Worm (Caenorhabditis elegans) whole organism, L1 larva: ENCODE results near the gene Y37D8A.4.

Experiments used
- C04F5.9 ChIP-seq: sonication (generic microtip); optimal IDR thresholded peaks from 2 replicates; lab custom pipeline; 2016; ENCODE audit warnings: missing genetic modification characterization, missing compliant biosample characterization
- C16A3.4 ChIP-seq: fragments of 150-350 bp; optimal IDR thresholded peaks from 2 replicates; lab custom pipeline; 2014; ENCODE audit warnings: missing biosample characterization, missing genetic modification characterization
- C34B4.2 ChIP-seq: sonication (generic microtip); optimal IDR thresholded peaks from 2 replicates; lab custom pipeline; 2017; ENCODE audit warnings: mild to moderate bottlenecking, missing genetic modification characterization, missing compliant biosample characterization
- F16B12.6 ChIP-seq: fragments of 150-350 bp; optimal IDR thresholded peaks from 2 replicates; lab custom pipeline; 2014; ENCODE audit warnings: missing biosample characterization, missing genetic modification characterization
- Y116A8C.19 ChIP-seq: sonication (generic microtip); optimal IDR thresholded peaks from 2 replicates; lab custom pipeline; 2016; ENCODE audit warnings: missing compliant biosample characterization, missing genetic modification characterization, borderline replicate concordance
- aly-2 ChIP-seq: fragments of 150-350 bp; optimal IDR thresholded peaks from 2 replicates; lab custom pipeline; 2014; ENCODE audit warnings: missing biosample characterization, missing genetic modification characterization
- ama-1 ChIP-seq: fragments of 150-350 bp; optimal IDR thresholded peaks from 2 replicates; lab custom pipeline; 2014
- blmp-1 ChIP-seq: fragments of 150-350 bp; optimal IDR thresholded peaks from 2 replicates; lab custom pipeline; 2014; ENCODE audit warnings: missing biosample characterization, missing genetic modification characterization
- ceh-82 ChIP-seq, 3 experiments: fragments of 150-350 bp in 1 of 3; sonication (generic microtip) in 2 of 3; optimal IDR thresholded peaks; 2 replicates each; lab custom pipeline; 2014 to 2017; ENCODE audit warnings: missing biosample characterization in 3 of 3, missing genetic modification characterization in 3 of 3
- ceh-90 ChIP-seq: sonication (generic microtip); optimal IDR thresholded peaks from 2 replicates; lab custom pipeline; 2016; ENCODE audit warnings: missing genetic modification characterization, missing compliant biosample characterization
- ces-1 ChIP-seq: fragments of 150-350 bp; optimal IDR thresholded peaks from 2 replicates; lab custom pipeline; 2014; ENCODE audit warnings: missing biosample characterization, missing genetic modification reagents, missing genetic modification characterization
- dpl-1 ChIP-seq, 3 experiments: fragments of 150-350 bp in 2 of 3; sonication (generic microtip) in 1 of 3; optimal IDR thresholded peaks; 2 replicates each; lab custom pipeline; 2014 to 2017; ENCODE audit warnings: missing biosample characterization in 3 of 3, missing genetic modification characterization in 3 of 3, missing genetic modification reagents in 3 of 3
- dsc-1 ChIP-seq: sonication (generic microtip); optimal IDR thresholded peaks from 2 replicates; lab custom pipeline; 2016; ENCODE audit warnings: mild to moderate bottlenecking, missing genetic modification characterization, missing compliant biosample characterization
- efl-1 ChIP-seq, 4 experiments: fragments of 150-350 bp; optimal IDR thresholded peaks in 3 of 4; peaks in 1 of 4; 1 replicate in 1 of 4; 2 replicates in 3 of 4; lab custom pipeline; 2014; ENCODE audit warnings: missing biosample characterization in 2 of 4, missing genetic modification characterization in 2 of 4, missing genetic modification reagents in 2 of 4
- elt-3 ChIP-seq, 6 experiments: fragments of 150-350 bp in 1 of 6; sonication (generic microtip); optimal IDR thresholded peaks; 2 replicates each; lab custom pipeline; 2017 to 2018; ENCODE audit warnings: missing biosample characterization in 6 of 6, missing genetic modification characterization in 6 of 6, inconsistent platforms in 1 of 6
- ets-5 ChIP-seq: fragments of 200-800 bp; sonication (Bioruptor generic); IDR thresholded peaks from 2 replicates; pipeline ENCODE4 v1.3.6; 2022; ENCODE audit warnings: missing genetic modification characterization, missing compliant biosample characterization
- fkh-8 ChIP-seq: sonication (generic microtip); optimal IDR thresholded peaks from 2 replicates; lab custom pipeline; 2016; ENCODE audit warnings: mild to moderate bottlenecking, missing genetic modification characterization, missing compliant biosample characterization
- hpl-2 ChIP-seq: fragments of 150-350 bp; optimal IDR thresholded peaks from 2 replicates; lab custom pipeline; 2014; ENCODE audit warnings: missing biosample characterization, missing genetic modification reagents, missing genetic modification characterization
- irx-1 ChIP-seq: sonication (generic microtip); optimal IDR thresholded peaks from 2 replicates; lab custom pipeline; 2016; ENCODE audit warnings: missing genetic modification characterization, missing compliant biosample characterization
- isw-1 ChIP-seq: fragments of 200-800 bp; sonication (Bioruptor generic); IDR thresholded peaks from 2 replicates; pipeline ENCODE4 v1.3.6; 2022; ENCODE audit warnings: missing genetic modification characterization, missing compliant biosample characterization
- jun-1 ChIP-seq: fragments of 150-350 bp; optimal IDR thresholded peaks from 2 replicates; lab custom pipeline; 2014; ENCODE audit warnings: missing biosample characterization, missing genetic modification reagents, missing genetic modification characterization
- lin-14 ChIP-seq: fragments of 200-800 bp; sonication (Bioruptor generic); optimal IDR thresholded peaks from 2 replicates; lab custom pipeline; 2018; ENCODE audit warnings: mild to moderate bottlenecking, missing genetic modification characterization, moderate library complexity, missing compliant biosample characterization
- lin-15B ChIP-seq: fragments of 150-350 bp; sonication (generic microtip); optimal IDR thresholded peaks from 3 replicates; lab custom pipeline; 2014; ENCODE audit warnings: missing biosample characterization, missing genetic modification characterization
- mep-1 ChIP-seq: fragments of 150-350 bp; optimal IDR thresholded peaks from 2 replicates; lab custom pipeline; 2014; ENCODE audit warnings: missing biosample characterization, missing genetic modification characterization
- nhr-12 ChIP-seq: sonication (generic microtip); optimal IDR thresholded peaks from 2 replicates; lab custom pipeline; 2017; ENCODE audit warnings: missing biosample characterization, missing genetic modification characterization
- nhr-19 ChIP-seq: fragments of 200-800 bp; sonication (Bioruptor generic); conservative IDR thresholded peaks from 2 replicates; pipeline ENCODE4 v1.3.6; 2022; ENCODE audit warnings: missing genetic modification characterization, missing compliant biosample characterization
- nhr-20 ChIP-seq: sonication (generic microtip); optimal IDR thresholded peaks from 2 replicates; lab custom pipeline; 2016; ENCODE audit warnings: mild to moderate bottlenecking, missing genetic modification characterization, missing compliant biosample characterization
- nhr-71 ChIP-seq: sonication (generic microtip); optimal IDR thresholded peaks from 2 replicates; lab custom pipeline; 2016; ENCODE audit warnings: mild to moderate bottlenecking, missing genetic modification characterization, moderate library complexity, missing compliant biosample characterization
- nhr-76 ChIP-seq: sonication (generic microtip); optimal IDR thresholded peaks from 2 replicates; lab custom pipeline; 2017; ENCODE audit warnings: missing biosample characterization, missing genetic modification characterization
- nhr-84 ChIP-seq: sonication (generic microtip); optimal IDR thresholded peaks from 2 replicates; lab custom pipeline; 2017; ENCODE audit warnings: missing biosample characterization, missing genetic modification characterization
- nhr-85 ChIP-seq: sonication (generic microtip); peaks from one replicate; lab custom pipeline; 2016; ENCODE audit warnings: missing genetic modification characterization, inconsistent platforms, missing compliant biosample characterization
- nhr-90 ChIP-seq: sonication (generic microtip); optimal IDR thresholded peaks from 2 replicates; lab custom pipeline; 2016; ENCODE audit warnings: mild to moderate bottlenecking, missing genetic modification characterization, missing compliant biosample characterization; ENCODE audit not compliant: poor library complexity
- pax-3 ChIP-seq: fragments of 200-800 bp; sonication (Bioruptor generic); optimal IDR thresholded peaks from 2 replicates; lab custom pipeline; 2018; ENCODE audit warnings: mild to moderate bottlenecking, missing genetic modification characterization, moderate library complexity, missing compliant biosample characterization
- pqm-1 ChIP-seq: sonication (generic microtip); optimal IDR thresholded peaks from 3 replicates; lab custom pipeline; 2017; ENCODE audit warnings: missing biosample characterization, missing genetic modification characterization
- rnt-1 ChIP-seq: sonication (generic microtip); optimal IDR thresholded peaks from 2 replicates; lab custom pipeline; 2016; ENCODE audit warnings: mild to moderate bottlenecking, missing genetic modification characterization, moderate library complexity, missing compliant biosample characterization
- snpc-4 ChIP-seq: fragments of 150-350 bp; optimal IDR thresholded peaks from 2 replicates; lab custom pipeline; 2014; ENCODE audit warnings: missing biosample characterization, missing genetic modification characterization
- sup-37 ChIP-seq: fragments of 200-800 bp; sonication (Bioruptor generic); optimal IDR thresholded peaks from 2 replicates; lab custom pipeline; 2018; ENCODE audit warnings: mild to moderate bottlenecking, missing genetic modification characterization, missing compliant biosample characterization
- tbx-2 ChIP-seq: sonication (generic microtip); optimal IDR thresholded peaks from 2 replicates; lab custom pipeline; 2016; ENCODE audit warnings: missing genetic modification characterization, missing compliant biosample characterization
- tlp-1 ChIP-seq: fragments of 150-350 bp; optimal IDR thresholded peaks from 2 replicates; lab custom pipeline; 2014; ENCODE audit warnings: missing biosample characterization, missing genetic modification characterization
- unc-130 ChIP-seq: fragments of 150-350 bp; optimal IDR thresholded peaks from 2 replicates; lab custom pipeline; 2017; ENCODE audit warnings: missing biosample characterization, missing genetic modification characterization, inconsistent platforms
- unc-30 ChIP-seq: sonication (generic microtip); optimal IDR thresholded peaks from 2 replicates; lab custom pipeline; 2017; ENCODE audit warnings: missing biosample characterization, missing genetic modification characterization
- xbp-1 ChIP-seq: sonication (generic microtip); optimal IDR thresholded peaks from 2 replicates; lab custom pipeline; 2016; ENCODE audit warnings: missing genetic modification characterization, missing compliant biosample characterization
- zip-4 ChIP-seq: fragments of 200-800 bp; sonication (Bioruptor generic); optimal IDR thresholded peaks from 2 replicates; lab custom pipeline; 2018; ENCODE audit warnings: mild to moderate bottlenecking, missing genetic modification characterization, moderate library complexity, missing compliant biosample characterization
- ztf-11 ChIP-seq, 2 experiments: sonication (generic microtip); optimal IDR thresholded peaks; 2 replicates each; lab custom pipeline; 2016 to 2017; ENCODE audit warnings: missing genetic modification characterization in 2 of 2, missing biosample characterization in 1 of 2, missing compliant biosample characterization in 1 of 2
- ztf-4 ChIP-seq: fragments of 150-350 bp; optimal IDR thresholded peaks from 2 replicates; lab custom pipeline; 2014; ENCODE audit warnings: missing biosample characterization, missing genetic modification characterization

Gene Y37D8A.4

DNA sequence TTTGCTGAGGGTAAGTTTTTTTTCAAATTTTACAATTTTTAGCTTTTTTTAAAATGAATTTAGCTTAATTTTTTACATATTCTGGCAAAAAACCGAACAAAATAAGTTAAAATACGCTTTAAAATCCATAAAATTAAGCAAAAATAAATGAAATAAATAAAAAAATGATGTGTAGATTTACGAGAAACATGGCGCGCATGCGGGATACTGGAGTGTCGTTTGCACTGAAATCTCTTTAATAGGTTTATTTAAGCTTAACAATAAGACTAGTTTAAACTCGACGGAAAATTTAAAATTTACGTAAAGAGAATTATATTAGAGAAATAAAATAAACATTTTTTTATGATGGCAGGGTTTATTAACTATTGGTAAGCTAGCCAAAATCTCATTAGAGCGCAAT lies 17.4 kb downstream of the Y37D8A.4 start (continued):
- no peak for TF ChIP-seq ceh-90
- peak; percentile 27 for TF ChIP-seq C16A3.4 (tag; lab: Kevin White, UChicago)
- TF ChIP-seq nhr-12 (tag; lab: Kevin White, UChicago), result no peak
- TF ChIP-seq tlp-1 (tag; lab: Kevin White, UChicago), result no peak
- TF ChIP-seq nhr-85 (tag; lab: Kevin White, UChicago), result no peak
- TF ChIP-seq ces-1 (GFP tag; lab: Kevin White, UChicago), result no peak
- TF ChIP-seq ceh-82 (tag; optimal IDR thresholded peaks at IDR 0.05; lab: Kevin White, UChicago), result no peak
- no peak for TF ChIP-seq nhr-84
- TF ChIP-seq isw-1, result no peak
- TF ChIP-seq blmp-1 (tag; lab: Kevin White, UChicago), result peak; percentile 10
- TF ChIP-seq irx-1 (tag; lab: Kevin White, UChicago), result no peak
- TF ChIP-seq hpl-2 (GFP tag; lab: Kevin White, UChicago), result no peak
- no peak for TF ChIP-seq zip-4 (GFP tag; lab: Kevin White, UChicago)
- no peak for TF ChIP-seq snpc-4
- TF ChIP-seq dsc-1, result no peak
- no peak for TF ChIP-seq F16B12.6 (tag; lab: Kevin White, UChicago)
- no peak for TF ChIP-seq lin-15B (tag; lab: Kevin White, UChicago)
- TF ChIP-seq mep-1 (tag; lab: Kevin White, UChicago), result no peak
- no peak for TF ChIP-seq ztf-4 (tag; lab: Kevin White, UChicago)
- no peak for TF ChIP-seq nhr-90 (tag; lab: Kevin White, UChicago)
- no peak for TF ChIP-seq ets-5

DNA sequence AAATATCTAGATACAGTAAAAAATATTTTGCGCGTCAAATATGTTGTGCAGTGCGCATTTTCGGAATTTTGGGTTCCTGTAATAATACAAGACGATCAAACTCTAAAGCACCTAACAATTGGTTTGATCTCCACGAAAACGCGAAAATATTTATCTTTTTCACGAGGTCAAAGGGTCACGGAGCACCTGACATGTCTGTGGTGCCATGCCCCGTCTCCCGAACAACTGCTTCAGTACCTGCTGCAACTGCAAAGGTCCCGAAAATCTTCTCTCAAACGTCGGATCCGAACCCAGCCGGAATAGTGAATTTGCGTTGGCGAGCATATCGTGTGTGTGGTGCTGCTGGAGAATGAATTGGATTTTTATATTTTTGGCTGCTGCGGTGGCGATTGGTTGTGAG lies 18.9 kb downstream of the Y37D8A.4 start, which contains the start of the genes Y37D8A.2 and Y37D8A.25:
Y37D8A.2 (plus strand) TSS at position 285 of the 400 bp plus-strand sequence.
Y37D8A.25 (minus strand) TSS at position 345 of the 400 bp plus-strand sequence.
- TF ChIP-seq nhr-90 (tag; lab: Kevin White, UChicago), result no peak
- TF ChIP-seq jun-1 (tag; lab: Kevin White, UChicago), result no peak
- TF ChIP-seq hpl-2 (GFP tag; lab: Kevin White, UChicago), result no peak
- TF ChIP-seq ceh-90, result no peak
- peak; percentile 25 for TF ChIP-seq unc-130 (tag; lab: Kevin White, UChicago)
- TF ChIP-seq xbp-1, result no peak
- no peak for TF ChIP-seq blmp-1 (tag; lab: Kevin White, UChicago)
- peak; percentile 22 for TF ChIP-seq nhr-19 (GFP tag; lab: Robert Waterston, UW)
- TF ChIP-seq tlp-1 (tag; lab: Kevin White, UChicago), result no peak
- no peak for TF ChIP-seq ama-1 (lab: Kevin White, UChicago)
- no peak for TF ChIP-seq Y116A8C.19 (tag; lab: Kevin White, UChicago)
- peak; percentile 42 for TF ChIP-seq nhr-71
- peak; percentile 59 for TF ChIP-seq rnt-1 (tag; lab: Kevin White, UChicago)
- TF ChIP-seq pax-3 (tag; lab: Kevin White, UChicago), result no peak
- TF ChIP-seq nhr-20 (tag; lab: Kevin White, UChicago), result no peak

DNA sequence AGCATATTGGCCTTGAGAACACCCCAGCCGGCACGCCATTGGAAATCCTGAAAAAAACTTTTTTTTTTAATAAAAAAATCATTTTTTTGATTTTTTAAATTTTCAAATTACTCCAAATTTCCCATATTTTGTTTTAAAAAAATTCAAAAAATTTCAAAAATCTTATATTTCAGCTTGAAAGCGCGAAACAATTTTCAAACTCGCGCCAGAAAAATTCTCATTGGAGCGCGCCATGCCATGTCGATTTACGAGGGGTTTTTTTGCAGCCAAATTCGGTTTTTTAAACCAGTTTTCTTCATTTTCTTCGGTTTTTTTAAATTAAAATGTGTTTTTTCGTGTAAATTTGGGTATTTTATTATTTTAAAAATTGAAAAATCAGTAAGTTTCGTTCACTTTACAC lies 19.6 kb downstream of the Y37D8A.4 start:
- TF ChIP-seq ztf-11 (tag; optimal IDR thresholded peaks at IDR 0.05; lab: Kevin White, UChicago) (no peak), efl-1 (optimal IDR thresholded peaks at IDR 0.05; lab: Kevin White, UChicago) (no peak), efl-1 (GFP tag; optimal IDR thresholded peaks at IDR 0.05 in 1 of 2; lab: Kevin White, UChicago) (peak in 1 of 2 experiments; percentile 14)

DNA sequence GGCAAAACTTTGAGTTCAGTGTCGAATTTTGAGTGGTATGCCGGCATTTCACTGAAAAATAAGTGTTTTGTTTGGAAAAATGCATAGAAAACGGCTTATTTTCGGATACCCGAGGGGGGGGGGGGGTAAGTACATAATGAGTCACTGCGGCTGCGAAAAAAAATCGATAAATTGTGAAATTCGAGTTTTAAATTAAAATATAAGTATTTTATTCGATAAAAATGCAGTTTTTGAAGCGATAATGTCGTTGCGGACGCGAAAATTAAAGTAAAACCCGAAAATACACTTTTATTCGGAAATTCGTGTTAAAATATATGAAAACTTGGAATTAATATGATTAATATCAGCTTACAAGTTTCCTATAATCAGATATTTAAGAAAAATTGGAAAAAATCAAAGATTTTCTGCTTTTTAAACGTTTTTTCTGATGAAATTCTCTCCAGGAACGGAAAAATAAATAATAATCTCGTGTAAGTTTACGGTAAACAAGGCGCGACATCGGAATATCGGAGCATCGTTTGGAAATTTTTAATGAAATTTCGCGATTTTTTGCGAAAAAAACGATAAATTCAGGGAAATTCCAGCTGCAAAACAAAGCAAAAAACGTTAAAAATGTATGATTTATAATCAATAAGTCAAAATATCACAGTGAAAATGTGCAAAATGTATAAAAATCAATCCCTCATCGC lies 20.6 kb downstream of the Y37D8A.4 start, which contains the start of gene arx-5:
arx-5 (minus strand) TSS at position 51 of the 689 bp plus-strand sequence.
- TF ChIP-seq nhr-76 (tag; lab: Kevin White, UChicago) (no peak), elt-3 (tag; optimal IDR thresholded peaks at IDR 0.05; lab: Kevin White, UChicago) (no peak), sup-37 (GFP tag; lab: Kevin White, UChicago) (no peak), blmp-1 (tag; lab: Kevin White, UChicago) (peak; percentile 8), unc-30 (tag; lab: Kevin White, UChicago) (no peak), tbx-2 (peak; percentile 0), irx-1 (tag; lab: Kevin White, UChicago) (peak; percentile 11), ces-1 (GFP tag; lab: Kevin White, UChicago) (no peak), C34B4.2 (no peak), C16A3.4 (tag; lab: Kevin White, UChicago) (peak; percentile 0), lin-14 (GFP tag; lab: Kevin White, UChicago) (no peak), dpl-1 (GFP tag; optimal IDR thresholded peaks at IDR 0.05; lab: Kevin White, UChicago) (peak; percentile 10 to 51 (median 47)), nhr-85 (tag; lab: Kevin White, UChicago) (peak; percentile 54), ceh-82 (tag; optimal IDR thresholded peaks at IDR 0.05; lab: Kevin White, UChicago) (peak in 1 of 3 experiments; percentile 30), rnt-1 (tag; lab: Kevin White, UChicago) (peak; percentile 11), fkh-8 (tag; lab: Kevin White, UChicago) (no peak), pqm-1 (tag; lab: Kevin White, UChicago) (no peak), C04F5.9 (no peak), efl-1 (optimal IDR thresholded peaks at IDR 0.05; lab: Kevin White, UChicago) (peak; percentile 24 to 52), efl-1 (GFP tag; optimal IDR thresholded peaks at IDR 0.05 in 1 of 2; lab: Kevin White, UChicago) (peak; percentile 38 to 91), aly-2 (tag; lab: Kevin White, UChicago) (no peak)
